Worm (Caenorhabditis elegans): Measurements from ENCODE around the gene rap-3.

The rap-3 gene

DNA sequence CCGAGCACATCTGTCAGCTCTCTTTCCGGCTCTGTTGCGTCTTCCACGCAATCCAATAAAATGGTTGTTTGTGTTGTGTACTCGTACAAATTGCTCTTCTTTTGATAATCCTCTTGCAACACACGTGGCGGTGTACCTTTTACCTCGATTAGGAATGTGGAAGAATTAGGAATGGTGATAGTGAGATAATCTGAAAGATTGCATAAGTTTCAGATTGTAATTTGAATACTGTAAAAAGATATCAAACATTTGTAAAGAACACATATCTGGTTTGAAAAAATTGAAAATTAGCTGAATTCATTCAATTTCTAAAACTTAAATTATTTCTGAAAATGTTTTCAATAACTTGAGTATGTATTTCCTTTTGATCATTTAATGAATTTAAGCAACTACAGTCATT, 12.2 kb upstream of the rap-3 start, which contains the start of gene C08F8.6:
Gene C08F8.6 (minus strand): TSS at position 101 of the 400 bp plus-strand sequence.
- TF ChIP-seq nhr-20 (tag; optimal IDR thresholded peaks at IDR 0.05), result no peak

DNA sequence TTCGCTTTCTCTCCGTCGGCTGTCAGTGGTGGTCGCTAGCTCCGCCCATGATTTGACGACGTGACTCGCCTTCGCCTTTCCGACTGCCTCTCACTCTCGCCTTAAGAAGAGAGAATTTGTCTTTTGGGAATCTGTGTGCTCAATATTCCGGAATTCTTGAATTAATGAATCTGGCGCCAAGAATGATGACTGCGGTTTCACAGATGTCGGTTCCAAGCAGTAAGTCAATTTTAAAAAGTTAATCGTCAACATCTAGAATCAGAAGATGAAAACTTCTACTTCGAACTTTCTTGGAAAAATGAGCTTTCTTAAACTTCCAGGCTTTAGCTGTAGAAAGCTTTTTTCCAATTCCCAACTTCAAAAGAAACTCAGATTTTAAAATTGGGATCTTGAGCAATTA, 7.4 kb upstream of the rap-3 start, which contains the start of gene nhr-67:
Gene nhr-67 (plus strand): TSS at position 97 of the 400 bp plus-strand sequence.
- no peak for TF ChIP-seq blmp-1 (tag; optimal IDR thresholded peaks at IDR 0.05)
- no peak for TF ChIP-seq F16B12.6 (tag; optimal IDR thresholded peaks at IDR 0.05)
- no peak for TF ChIP-seq zag-1 (tag; optimal IDR thresholded peaks at IDR 0.05)
- no peak for TF ChIP-seq lin-13 (GFP tag; optimal IDR thresholded peaks at IDR 0.05)
- TF ChIP-seq lin-14 (GFP tag; optimal IDR thresholded peaks at IDR 0.05), result no peak
- TF ChIP-seq egl-27 (tag; optimal IDR thresholded peaks at IDR 0.05), result no peak

- TF ChIP-seq egl-27 (tag; optimal IDR thresholded peaks at IDR 0.05) (no peak), Y116A8C.19 (tag; optimal IDR thresholded peaks at IDR 0.05; ENCODE audit: borderline replicate concordance) (no peak), blmp-1 (tag; optimal IDR thresholded peaks at IDR 0.05) (peak; percentile 24), unc-30 (tag; optimal IDR thresholded peaks at IDR 0.05) (no peak), ceh-63 (GFP tag; optimal IDR thresholded peaks at IDR 0.05) (no peak)
Observed at ce11 chrIV:11174772-11175171, 2.3 kb upstream of the rap-3 start.

- no peak for TF ChIP-seq snu-23 (GFP tag; optimal IDR thresholded peaks at IDR 0.05)
- TF ChIP-seq snpc-4 (tag; optimal IDR thresholded peaks at IDR 0.05), result no peak
- TF ChIP-seq ama-1 (optimal IDR thresholded peaks at IDR 0.05), result no peak
- no peak for TF ChIP-seq efl-3 (GFP tag; optimal IDR thresholded peaks at IDR 0.05)
- no peak for TF ChIP-seq nhr-77 (tag; optimal IDR thresholded peaks at IDR 0.05)
- TF ChIP-seq F16B12.6 (tag; optimal IDR thresholded peaks at IDR 0.05), result no peak
- no peak for TF ChIP-seq tbx-2 (tag; optimal IDR thresholded peaks at IDR 0.05)
- no peak for TF ChIP-seq dpl-1 (GFP tag; optimal IDR thresholded peaks at IDR 0.05)
- no peak for TF ChIP-seq jun-1 (tag; optimal IDR thresholded peaks at IDR 0.05)
- no peak for TF ChIP-seq fos-1 (tag; optimal IDR thresholded peaks at IDR 0.05)
Observed at ce11 chrIV:11178495-11178894, 1.4 kb downstream of the rap-3 start, which contains the start of gene C08F8.9. Gene C08F8.9 (minus strand): TSS chrIV:11178595.

ce11 chrIV:11179123-11179740, 2.2 kb downstream of the rap-3 start, which contains the start of gene cpt-2:
Gene cpt-2 (plus strand): TSS chrIV:11179645.
- peak; percentile 77 to 93 (median 89) for TF ChIP-seq ceh-82 (tag; optimal IDR thresholded peaks at IDR 0.05)
- TF ChIP-seq unc-98 (GFP tag; IDR thresholded peaks at IDR 0.05), result peak; percentile 76
- TF ChIP-seq ceh-8 (GFP tag; optimal IDR thresholded peaks at IDR 0.05), result peak; percentile 91
- peak; percentile 89 for TF ChIP-seq grh-1 (GFP tag; IDR thresholded peaks at IDR 0.05)
- peak; percentile 94 for TF ChIP-seq unc-130 (tag; optimal IDR thresholded peaks at IDR 0.05)
- peak; percentile 53 for TF ChIP-seq F16B12.6 (tag; optimal IDR thresholded peaks at IDR 0.05)
- TF ChIP-seq fkh-8 (tag; optimal IDR thresholded peaks at IDR 0.05), result peak; percentile 79
- TF ChIP-seq fkh-4 (tag; optimal IDR thresholded peaks at IDR 0.05; ENCODE audit: borderline replicate concordance), result peak; percentile 49
- TF ChIP-seq dpl-1 (GFP tag; optimal IDR thresholded peaks at IDR 0.05), result peak; percentile 67 to 82 (median 81)
- peak; percentile 72 for TF ChIP-seq pax-3 (tag; optimal IDR thresholded peaks at IDR 0.05)
- TF ChIP-seq nhr-71 (tag; optimal IDR thresholded peaks at IDR 0.05), result peak; percentile 94
- peak; percentile 79 for TF ChIP-seq snpc-4 (tag; optimal IDR thresholded peaks at IDR 0.05)
- TF ChIP-seq zip-4 (GFP tag; optimal IDR thresholded peaks at IDR 0.05), result peak; percentile 49
- TF ChIP-seq dsc-1 (tag; optimal IDR thresholded peaks at IDR 0.05), result peak; percentile 91
- TF ChIP-seq mdl-1 (tag; optimal IDR thresholded peaks at IDR 0.05), result peak in 1 of 2 experiments; percentile 86
- peak; percentile 84 for TF ChIP-seq lin-13 (GFP tag; optimal IDR thresholded peaks at IDR 0.05)
- TF ChIP-seq ztf-11 (tag; optimal IDR thresholded peaks at IDR 0.05), result peak in 1 of 2 experiments; percentile 69
- TF ChIP-seq elt-3 (tag; optimal IDR thresholded peaks at IDR 0.05), result peak in 3 of 6 experiments; percentile 7 to 82 (median 79)
- TF ChIP-seq lin-35 (GFP tag; optimal IDR thresholded peaks at IDR 0.05), result peak; percentile 83 to 90
- peak; percentile 85 for TF ChIP-seq unc-86 (tag; optimal IDR thresholded peaks at IDR 0.05)
- peak; percentile 56 for TF ChIP-seq blmp-1 (tag; optimal IDR thresholded peaks at IDR 0.05)
- TF ChIP-seq aly-2 (tag; optimal IDR thresholded peaks at IDR 0.05), result peak; percentile 54
- peak; percentile 64 for TF ChIP-seq ztf-4 (tag; optimal IDR thresholded peaks at IDR 0.05)
- TF ChIP-seq xbp-1 (tag; optimal IDR thresholded peaks at IDR 0.05), result peak; percentile 91
- peak; percentile 87 for TF ChIP-seq irx-1 (tag; optimal IDR thresholded peaks at IDR 0.05)
- peak; percentile 88 for TF ChIP-seq nhr-85 (tag)
- peak; percentile 74 for TF ChIP-seq C16A3.4 (tag; optimal IDR thresholded peaks at IDR 0.05)
- peak; percentile 37 for TF ChIP-seq ama-1 (optimal IDR thresholded peaks at IDR 0.05)
- TF ChIP-seq efl-1 (optimal IDR thresholded peaks at IDR 0.05), result peak; percentile 81 to 86
- peak; percentile 80 to 98 for TF ChIP-seq efl-1 (GFP tag; optimal IDR thresholded peaks at IDR 0.05 in 1 of 2)

Measured in whole organism, L1 larva.